Fruit fly (Drosophila melanogaster): ENCODE results near the gene CG3061.

CG3061 gene

DNA sequence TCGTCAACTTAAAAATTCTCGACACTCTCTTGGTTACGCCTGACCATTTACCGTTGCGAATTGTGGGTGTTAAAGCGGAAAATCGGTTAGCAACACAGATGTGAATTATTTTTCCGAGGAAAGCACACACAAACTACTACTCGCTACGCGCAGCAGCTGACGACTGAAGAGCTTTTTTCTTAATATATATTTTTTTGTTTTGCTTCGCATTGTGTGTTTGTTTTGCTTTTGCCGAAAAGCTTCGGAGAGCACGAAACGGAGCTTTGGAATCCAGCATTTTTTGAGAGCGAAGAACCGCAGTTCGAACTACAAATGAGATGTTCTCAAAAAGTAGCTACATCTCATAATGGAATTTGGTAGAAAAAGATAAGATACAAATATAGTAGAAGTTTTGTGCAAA is 6.4 kb upstream of the CG3061 start (continued):
- no peak for TF ChIP-seq cyc (GFP tag; optimal IDR thresholded peaks at IDR 0.05)
- no peak for TF ChIP-seq esn (GFP tag; optimal IDR thresholded peaks at IDR 0.05)
- TF ChIP-seq CG10631 (GFP tag; optimal IDR thresholded peaks at IDR 0.05): no peak
- TF ChIP-seq lz (GFP tag; optimal IDR thresholded peaks at IDR 0.05): no peak
- TF ChIP-seq Smox (GFP tag; optimal IDR thresholded peaks at IDR 0.05): no peak
- no peak for TF ChIP-seq vri (GFP tag; optimal IDR thresholded peaks at IDR 0.05)
- peak; percentile 3 for TF ChIP-seq CG34406 (GFP tag; optimal IDR thresholded peaks at IDR 0.05)
- peak; percentile 76 for TF ChIP-seq CG8119 (GFP tag; IDR thresholded peaks at IDR 0.05)
- TF ChIP-seq CG11762 (GFP tag; optimal IDR thresholded peaks at IDR 0.05; ENCODE audit: insufficient read depth): no peak
- TF ChIP-seq Sox102F (GFP tag; optimal IDR thresholded peaks at IDR 0.05): no peak
- no peak for TF ChIP-seq CG11902 (GFP tag; optimal IDR thresholded peaks at IDR 0.05)
- no peak for TF ChIP-seq fkh (GFP tag; optimal IDR thresholded peaks at IDR 0.05)

DNA sequence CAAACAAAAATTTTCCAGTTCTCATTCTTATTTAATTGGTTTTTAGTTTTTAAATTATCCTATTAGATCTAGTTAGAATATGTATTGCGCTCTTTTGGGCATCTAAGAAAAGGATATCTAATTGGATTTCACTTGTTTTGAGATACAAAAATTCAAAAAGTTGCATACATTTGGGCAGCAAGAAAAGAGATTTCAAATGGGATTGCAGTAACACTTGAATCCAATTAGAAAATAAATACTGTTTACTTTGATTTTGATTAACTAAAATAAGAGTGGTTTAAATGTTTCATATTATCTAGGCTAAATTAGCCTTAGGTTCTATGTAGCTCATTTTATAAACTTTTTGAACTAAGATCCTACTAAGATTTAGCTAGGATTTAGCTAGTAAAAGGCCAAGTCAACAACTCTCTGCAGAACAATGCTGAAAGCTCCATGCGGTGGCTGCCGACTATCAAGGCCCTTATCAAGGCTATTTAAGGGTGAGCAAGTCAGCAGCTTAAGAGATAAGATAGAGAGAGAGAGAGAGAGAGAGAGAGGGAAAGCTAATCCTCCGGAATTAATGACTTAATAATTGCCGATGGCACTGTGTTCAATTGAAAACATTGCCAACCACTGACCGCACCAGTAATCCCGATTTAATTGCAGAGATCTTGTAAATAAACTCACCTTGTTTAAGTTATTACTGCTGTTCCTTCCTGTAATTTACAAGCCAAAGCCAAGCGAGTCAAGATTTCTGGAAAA is 5.8 kb upstream of the CG3061 start:
- no peak for TF ChIP-seq fd59A (GFP tag; optimal IDR thresholded peaks at IDR 0.05)
- peak; percentile 44 for TF ChIP-seq Eip78C (GFP tag)
- TF ChIP-seq Eip75B (GFP tag; optimal IDR thresholded peaks at IDR 0.05): no peak
- no peak for TF ChIP-seq Ets21C (GFP tag; optimal IDR thresholded peaks at IDR 0.05)
- no peak for TF ChIP-seq CG34406 (GFP tag; optimal IDR thresholded peaks at IDR 0.05)
- no peak for TF ChIP-seq net (GFP tag; optimal IDR thresholded peaks at IDR 0.05)
- TF ChIP-seq CG10669 (GFP tag; optimal IDR thresholded peaks at IDR 0.05): peak; percentile 27
- peak; percentile 95 for TF ChIP-seq svp (GFP tag)
- peak; percentile 12 for TF ChIP-seq Hr4 (GFP tag; optimal IDR thresholded peaks at IDR 0.05)
- no peak for TF ChIP-seq Sox15 (GFP tag; optimal IDR thresholded peaks at IDR 0.05)
- peak; percentile 3 for TF ChIP-seq vri (GFP tag; optimal IDR thresholded peaks at IDR 0.05)
- TF ChIP-seq spab (GFP tag; optimal IDR thresholded peaks at IDR 0.05): no peak
- TF ChIP-seq pdm3 (GFP tag; optimal IDR thresholded peaks at IDR 0.05): no peak
- no peak for TF ChIP-seq CG16779 (tag; optimal IDR thresholded peaks at IDR 0.05)
- TF ChIP-seq CG3919 (GFP tag; optimal IDR thresholded peaks at IDR 0.05): no peak

DNA sequence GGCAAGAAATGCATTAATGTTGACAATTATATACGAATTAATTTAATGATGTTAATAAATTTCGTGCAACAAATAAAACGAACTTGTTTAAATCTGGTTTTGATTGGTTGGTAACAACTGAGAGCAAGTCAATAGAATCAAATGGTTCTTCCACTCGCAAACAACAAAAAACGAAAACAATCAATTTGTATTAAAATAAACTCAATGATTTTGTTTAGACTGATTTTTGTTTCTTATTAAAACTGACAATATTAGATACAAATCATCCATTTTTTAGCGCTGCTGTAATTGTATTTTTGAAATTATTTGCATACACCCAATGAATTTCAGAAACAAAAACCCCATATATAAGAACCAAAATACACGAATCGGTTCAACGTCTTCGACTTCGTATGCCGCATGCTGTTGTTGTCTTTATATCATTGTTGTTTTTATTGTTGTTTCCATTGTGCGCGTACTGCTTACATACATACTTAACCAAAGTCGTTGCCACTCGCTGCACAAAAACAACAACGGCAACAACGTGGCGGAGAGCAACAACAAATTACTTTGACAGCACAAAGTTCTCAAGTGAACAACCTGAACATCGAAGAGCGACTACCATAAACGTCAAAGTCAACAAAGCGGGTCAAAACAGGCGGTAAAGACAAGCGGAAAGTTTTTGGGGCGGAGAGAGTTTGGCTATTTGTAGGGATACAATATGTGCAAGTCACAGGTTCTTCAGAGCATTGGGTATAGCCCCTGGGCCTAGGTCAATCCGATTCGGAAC is 5.0 kb upstream of the CG3061 start:
- TF ChIP-seq ss (GFP tag; optimal IDR thresholded peaks at IDR 0.05): no peak
- TF ChIP-seq eg (GFP tag; IDR thresholded peaks at IDR 0.05): no peak
- peak; percentile 13 for TF ChIP-seq Eip78C (GFP tag)
- TF ChIP-seq esn (GFP tag; optimal IDR thresholded peaks at IDR 0.05): peak; percentile 29
- TF ChIP-seq Gug (GFP tag; IDR thresholded peaks at IDR 0.05): no peak
- peak; percentile 17 for TF ChIP-seq CG31627 (GFP tag; optimal IDR thresholded peaks at IDR 0.05)
- TF ChIP-seq CG8119 (GFP tag; IDR thresholded peaks at IDR 0.05): no peak
- TF ChIP-seq cyc (GFP tag; optimal IDR thresholded peaks at IDR 0.05): peak; percentile 36
- no peak for TF ChIP-seq lz (GFP tag; optimal IDR thresholded peaks at IDR 0.05)
- peak; percentile 73 for TF ChIP-seq svp (GFP tag)
- TF ChIP-seq CG6792 (GFP tag; optimal IDR thresholded peaks at IDR 0.05): no peak
- no peak for TF ChIP-seq CG7368 (GFP tag; optimal IDR thresholded peaks at IDR 0.05)
- no peak for TF ChIP-seq CG16779 (tag; optimal IDR thresholded peaks at IDR 0.05)
- no peak for TF ChIP-seq Lpt (GFP tag; optimal IDR thresholded peaks at IDR 0.05)
- TF ChIP-seq CG8632 (GFP tag; optimal IDR thresholded peaks at IDR 0.05): no peak
- peak; percentile 50 for TF ChIP-seq fkh (GFP tag; optimal IDR thresholded peaks at IDR 0.05)
- TF ChIP-seq Sox15 (GFP tag; optimal IDR thresholded peaks at IDR 0.05): no peak
- peak; percentile 50 for TF ChIP-seq Met (GFP tag; optimal IDR thresholded peaks at IDR 0.05)
- no peak for TF ChIP-seq Hr39 (GFP tag; optimal IDR thresholded peaks at IDR 0.05)
- TF ChIP-seq vri (GFP tag; optimal IDR thresholded peaks at IDR 0.05): no peak
- no peak for TF ChIP-seq CG6808 (GFP tag; optimal IDR thresholded peaks at IDR 0.05)
- peak; percentile 55 for TF ChIP-seq topi (GFP tag; optimal IDR thresholded peaks at IDR 0.05)
- TF ChIP-seq CG3919 (GFP tag; optimal IDR thresholded peaks at IDR 0.05): no peak
